Worm (Caenorhabditis elegans) whole organism, midembryonic: Measurements from ENCODE around the gene ZK632.9.

Experiments used
- T22C8.4 ChIP-seq: fragments of 200-800 bp; sonication (Bioruptor generic); IDR thresholded peaks from 2 replicates; pipeline ENCODE4 v1.3.6; 2022; ENCODE audit warnings: missing genetic modification characterization, missing compliant biosample characterization
- cog-1 ChIP-seq: sonication (generic microtip); optimal IDR thresholded peaks from 2 replicates; lab custom pipeline; 2016; ENCODE audit warnings: missing genetic modification characterization, missing compliant biosample characterization
- flt-1 ChIP-seq: fragments of 200-800 bp; sonication (Bioruptor generic); IDR thresholded peaks from 2 replicates; pipeline ENCODE4 v1.3.6; 2022; ENCODE audit warnings: missing genetic modification characterization, missing compliant biosample characterization
- klf-2 ChIP-seq: fragments of 200-800 bp; sonication (Bioruptor generic); conservative IDR thresholded peaks from 2 replicates; pipeline ENCODE4 v1.3.6; 2022; ENCODE audit warnings: missing genetic modification reagents, missing genetic modification characterization, missing compliant biosample characterization
- med-1 ChIP-seq: sonication (generic microtip); optimal IDR thresholded peaks from 2 replicates; lab custom pipeline; 2017; ENCODE audit warnings: missing genetic modification characterization, mild to moderate bottlenecking, missing compliant biosample characterization, antibody characterized with exemption, missing genetic modification reagents; ENCODE audit not compliant: insufficient read depth
- ref-1 ChIP-seq: fragments of 200-800 bp; sonication (Bioruptor generic); conservative IDR thresholded peaks from 2 replicates; pipeline ENCODE4 v1.3.6; 2022; ENCODE audit warnings: missing genetic modification reagents, missing genetic modification characterization, missing compliant biosample characterization
- tab-1 ChIP-seq: fragments of 200-800 bp; sonication (Bioruptor generic); IDR thresholded peaks from 2 replicates; pipeline ENCODE4 v1.3.6; 2022; ENCODE audit warnings: missing genetic modification characterization, missing compliant biosample characterization
- ztf-23 ChIP-seq: fragments of 200-800 bp; sonication (Bioruptor generic); IDR thresholded peaks from 2 replicates; pipeline ENCODE4 v1.3.6; 2022; ENCODE audit warnings: missing genetic modification reagents, missing genetic modification characterization, missing compliant biosample characterization
- ztf-29 ChIP-seq: fragments of 200-800 bp; sonication (Bioruptor generic); IDR thresholded peaks from 2 replicates; pipeline ENCODE4 v1.3.6; 2022; ENCODE audit warnings: missing genetic modification reagents, missing genetic modification characterization, missing compliant biosample characterization

Gene ZK632.9

DNA sequence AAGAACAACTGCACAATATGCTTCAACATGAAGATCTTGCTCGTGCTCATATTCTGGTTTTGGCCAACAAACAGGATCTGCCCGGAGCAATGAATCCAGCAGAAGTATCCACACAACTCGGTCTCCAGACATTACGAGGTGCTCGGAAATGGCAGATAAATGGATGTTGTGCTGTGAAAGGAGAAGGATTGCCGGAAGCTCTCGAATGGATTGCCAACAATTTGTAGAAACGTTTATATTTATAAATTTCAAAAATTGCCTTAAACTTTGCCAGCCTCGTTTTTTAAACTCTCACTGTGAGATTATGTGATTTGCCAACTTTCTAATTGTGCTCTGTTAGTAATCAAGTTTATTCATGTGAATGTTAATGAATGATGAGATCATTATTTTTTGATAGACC is 1.5 kb downstream of the ZK632.9 start:
- TF ChIP-seq tab-1 (GFP tag; lab: Robert Waterston, UW) (no peak), ztf-29 (GFP tag; lab: Robert Waterston, UW) (no peak), T22C8.4 (GFP tag; lab: Robert Waterston, UW) (no peak), ztf-23 (GFP tag; lab: Robert Waterston, UW) (no peak), klf-2 (GFP tag; lab: Robert Waterston, UW) (no peak), med-1 (GFP tag; lab: Kevin White, UChicago) (no peak), cog-1 (tag; lab: Kevin White, UChicago) (no peak), ref-1 (GFP tag; lab: Robert Waterston, UW) (no peak), flt-1 (GFP tag; lab: Robert Waterston, UW) (no peak)

- TF ChIP-seq klf-2 (GFP tag; lab: Robert Waterston, UW) (no peak), med-1 (GFP tag; lab: Kevin White, UChicago) (no peak), tab-1 (GFP tag; lab: Robert Waterston, UW) (no peak), ztf-29 (GFP tag; lab: Robert Waterston, UW) (no peak), ref-1 (GFP tag; lab: Robert Waterston, UW) (no peak), flt-1 (GFP tag; lab: Robert Waterston, UW) (no peak), T22C8.4 (GFP tag; lab: Robert Waterston, UW) (no peak), cog-1 (tag; lab: Kevin White, UChicago) (no peak), ztf-23 (GFP tag; lab: Robert Waterston, UW) (no peak)
Measured at ce11 chrIII:9822942-9823341, 2.3 kb downstream of the ZK632.9 start, which contains the start of gene arl-5. Gene arl-5 (plus strand): TSS chrIII:9823242.

ce11 chrIII:9818763-9819162 is 6.5 kb downstream of the ZK632.9 start, which contains the start of gene panl-3:
Gene panl-3 (plus strand): TSS chrIII:9819056.
- TF ChIP-seq ztf-29 (GFP tag; lab: Robert Waterston, UW) (no peak), med-1 (GFP tag; lab: Kevin White, UChicago) (no peak), ztf-23 (GFP tag; lab: Robert Waterston, UW) (peak; percentile 70; the same call in 1 of the 2 replicates), klf-2 (GFP tag; lab: Robert Waterston, UW) (no peak)

DNA sequence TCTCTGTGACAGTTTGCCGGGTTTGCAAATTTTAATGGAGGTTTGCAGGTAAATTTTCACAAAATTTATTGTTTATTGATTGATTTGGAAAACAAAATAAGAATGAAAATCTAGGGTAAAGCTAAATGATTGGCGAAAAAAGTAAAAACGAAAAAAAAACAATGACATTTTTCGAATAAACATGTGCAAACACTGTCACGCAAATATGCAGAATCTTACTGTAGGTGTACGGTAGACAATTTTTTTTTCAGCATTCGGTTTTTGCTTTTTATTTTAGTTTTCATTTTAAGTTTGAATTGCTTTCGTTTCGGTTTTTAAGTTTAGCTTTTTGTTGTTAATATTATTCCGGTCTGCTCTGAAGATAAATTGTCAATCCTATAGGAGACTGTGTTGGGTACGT is 7.3 kb downstream of the ZK632.9 start:
- no peak for TF ChIP-seq med-1 (GFP tag; lab: Kevin White, UChicago)
- TF ChIP-seq ref-1 (GFP tag; lab: Robert Waterston, UW) = no peak
- no peak for TF ChIP-seq cog-1 (tag; lab: Kevin White, UChicago)
- no peak for TF ChIP-seq flt-1 (GFP tag; lab: Robert Waterston, UW)
- no peak for TF ChIP-seq ztf-23 (GFP tag; lab: Robert Waterston, UW)
- TF ChIP-seq tab-1 (GFP tag; lab: Robert Waterston, UW) = no peak
- TF ChIP-seq klf-2 (GFP tag; lab: Robert Waterston, UW) = no peak
- TF ChIP-seq ztf-29 (GFP tag; lab: Robert Waterston, UW) = no peak
- no peak for TF ChIP-seq T22C8.4 (GFP tag; lab: Robert Waterston, UW)

DNA sequence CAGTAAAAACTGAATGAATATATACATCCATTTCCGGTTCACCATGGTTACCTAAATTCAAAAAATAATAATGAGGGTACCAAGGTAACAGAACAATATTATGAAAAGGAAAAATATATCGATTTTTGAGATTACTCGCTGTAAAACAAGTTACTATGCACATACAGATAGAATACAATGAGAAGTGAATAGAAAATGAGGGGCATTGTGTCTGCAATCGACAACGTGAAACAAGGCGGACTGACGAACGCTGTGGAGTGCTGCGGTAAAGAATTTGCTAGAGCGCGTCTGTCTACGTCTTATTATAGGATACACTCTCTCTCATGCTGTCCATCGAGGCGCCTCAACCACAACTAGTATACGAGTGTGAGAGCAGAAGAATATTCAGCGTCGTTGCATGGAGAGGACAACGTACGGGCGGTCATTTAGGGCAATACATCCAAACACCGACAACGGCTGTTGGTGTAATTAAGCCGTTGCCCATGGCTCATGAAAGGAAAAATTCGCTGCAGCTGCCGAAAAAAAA is 8.1 kb downstream of the ZK632.9 start, which contains the start of gene cnx-1:
TSS of gene cnx-1 (minus strand) at position 51 of the 526 bp plus-strand sequence.
- TF ChIP-seq ztf-23 (GFP tag; lab: Robert Waterston, UW) (no peak), ref-1 (GFP tag; lab: Robert Waterston, UW) (no peak), tab-1 (GFP tag; lab: Robert Waterston, UW) (peak; percentile 68; the same call in 1 of the 2 replicates), klf-2 (GFP tag; lab: Robert Waterston, UW) (no peak), flt-1 (GFP tag; lab: Robert Waterston, UW) (peak; percentile 42; the same call in 1 of the 2 replicates), med-1 (GFP tag; lab: Kevin White, UChicago) (no peak)

ce11 chrIII:9813146-9813545 is 12.1 kb downstream of the ZK632.9 start, which contains the start of gene ZK632.14:
Gene ZK632.14 (plus strand): TSS chrIII:9813446.
- TF ChIP-seq klf-2 (GFP tag; lab: Robert Waterston, UW) (no peak), flt-1 (GFP tag; lab: Robert Waterston, UW) (no peak), ref-1 (GFP tag; lab: Robert Waterston, UW) (no peak), cog-1 (tag; lab: Kevin White, UChicago) (no peak), ztf-23 (GFP tag; lab: Robert Waterston, UW) (no peak), tab-1 (GFP tag; lab: Robert Waterston, UW) (no peak), ztf-29 (GFP tag; lab: Robert Waterston, UW) (no peak), med-1 (GFP tag; lab: Kevin White, UChicago) (no peak), T22C8.4 (GFP tag; lab: Robert Waterston, UW) (no peak)

DNA sequence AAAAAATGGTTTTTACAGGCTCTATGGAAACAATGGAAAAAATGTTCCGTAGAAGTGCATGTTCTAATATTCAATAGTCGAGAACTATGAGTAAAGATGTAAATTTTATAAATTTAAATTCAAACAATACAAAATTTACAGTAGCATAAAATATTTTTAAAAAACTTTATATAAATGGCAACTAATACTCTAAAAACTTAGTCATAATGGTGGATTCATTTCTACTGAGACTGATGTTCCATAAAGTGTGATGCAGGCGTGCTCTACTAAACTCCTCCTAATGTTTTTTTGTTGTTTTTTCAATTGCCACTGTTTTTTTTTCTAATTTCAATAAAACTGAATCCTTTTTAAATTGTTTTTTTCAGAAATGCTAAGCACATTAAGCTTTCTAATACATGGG is 17.1 kb downstream of the ZK632.9 start, which contains the start of gene gtap-2:
TSS of gene gtap-2 (plus strand) at position 366 of the 400 bp plus-strand sequence.
- TF ChIP-seq med-1 (GFP tag; lab: Kevin White, UChicago) (no peak), tab-1 (GFP tag; lab: Robert Waterston, UW) (no peak), flt-1 (GFP tag; lab: Robert Waterston, UW) (no peak), ref-1 (GFP tag; lab: Robert Waterston, UW) (no peak), ztf-23 (GFP tag; lab: Robert Waterston, UW) (no peak), klf-2 (GFP tag; lab: Robert Waterston, UW) (no peak), T22C8.4 (GFP tag; lab: Robert Waterston, UW) (no peak), cog-1 (tag; lab: Kevin White, UChicago) (no peak), ztf-29 (GFP tag; lab: Robert Waterston, UW) (no peak)

ce11 chrIII:9807560-9808046 is 17.6 kb downstream of the ZK632.9 start:
- TF ChIP-seq cog-1 (tag; lab: Kevin White, UChicago) (no peak), flt-1 (GFP tag; lab: Robert Waterston, UW) (no peak), ztf-23 (GFP tag; lab: Robert Waterston, UW) (no peak), T22C8.4 (GFP tag; lab: Robert Waterston, UW) (no peak)
